Worm (Caenorhabditis elegans) whole organism, L2 larva: ENCODE data around the gene ZK177.11.

Experiments
- C34F6.9 ChIP-seq: fragments of 150-350 bp; optimal IDR thresholded peaks from 2 replicates; lab custom pipeline; 2014; ENCODE audit warnings: missing biosample characterization, missing genetic modification characterization
- R02D3.7 ChIP-seq: fragments of 150-350 bp; optimal IDR thresholded peaks from 2 replicates; lab custom pipeline; 2014; ENCODE audit warnings: missing biosample characterization, missing genetic modification characterization
- Y55F3AM.14 ChIP-seq: fragments of 200-800 bp; sonication (Bioruptor generic); optimal IDR thresholded peaks from 2 replicates; lab custom pipeline; 2018; ENCODE audit warnings: mild to moderate bottlenecking, missing genetic modification characterization, missing compliant biosample characterization
- alr-1 ChIP-seq: fragments of 150-350 bp; optimal IDR thresholded peaks from 2 replicates; lab custom pipeline; 2014; ENCODE audit warnings: missing biosample characterization, missing genetic modification characterization
- aly-2 ChIP-seq: fragments of 150-350 bp; optimal IDR thresholded peaks from 2 replicates; lab custom pipeline; 2014; ENCODE audit warnings: missing biosample characterization, missing genetic modification characterization
- ama-1 ChIP-seq: fragments of 150-350 bp; optimal IDR thresholded peaks from 2 replicates; lab custom pipeline; 2018; ENCODE audit warnings: inconsistent platforms
- blmp-1 ChIP-seq: sonication (generic microtip); optimal IDR thresholded peaks from 2 replicates; lab custom pipeline; 2017; ENCODE audit warnings: missing genetic modification characterization, mild to moderate bottlenecking, missing compliant biosample characterization, antibody characterized with exemption, moderate library complexity; ENCODE audit not compliant: insufficient read depth
- ceh-16 ChIP-seq: fragments of 150-350 bp; optimal IDR thresholded peaks from 2 replicates; lab custom pipeline; 2014; ENCODE audit warnings: missing biosample characterization, missing genetic modification characterization
- ceh-82 ChIP-seq: fragments of 150-350 bp; optimal IDR thresholded peaks from 2 replicates; lab custom pipeline; 2014; ENCODE audit warnings: missing biosample characterization, missing genetic modification characterization
- dmd-4 ChIP-seq: sonication (generic microtip); optimal IDR thresholded peaks from 2 replicates; lab custom pipeline; 2017; ENCODE audit warnings: missing biosample characterization, missing genetic modification characterization
- elt-1 ChIP-seq: fragments of 150-350 bp; optimal IDR thresholded peaks from 2 replicates; lab custom pipeline; 2014; ENCODE audit warnings: missing biosample characterization, missing genetic modification characterization
- elt-3 ChIP-seq: sonication (generic microtip); optimal IDR thresholded peaks from 2 replicates; lab custom pipeline; 2017; ENCODE audit warnings: missing biosample characterization, missing genetic modification characterization
- fos-1 ChIP-seq: fragments of 150-350 bp; optimal IDR thresholded peaks from 2 replicates; lab custom pipeline; 2014; ENCODE audit warnings: missing biosample characterization, missing genetic modification characterization
- gmeb-1 ChIP-seq: fragments of 150-350 bp; optimal IDR thresholded peaks from 2 replicates; lab custom pipeline; 2014; ENCODE audit warnings: missing biosample characterization, missing genetic modification characterization
- lin-11 ChIP-seq: fragments of 150-350 bp; sonication (generic microtip); optimal IDR thresholded peaks from 2 replicates; lab custom pipeline; 2014; ENCODE audit warnings: missing biosample characterization, missing genetic modification characterization, inconsistent platforms, mixed read lengths
- lin-13 ChIP-seq: fragments of 150-350 bp; optimal IDR thresholded peaks from 2 replicates; lab custom pipeline; 2014; ENCODE audit warnings: missing biosample characterization, missing genetic modification reagents, missing genetic modification characterization
- lsy-2 ChIP-seq, 2 experiments: fragments of 150-350 bp in 1 of 2; sonication (generic microtip) in 1 of 2; optimal IDR thresholded peaks; 2 replicates each; lab custom pipeline; 2014 to 2017; ENCODE audit warnings: missing biosample characterization in 2 of 2, missing genetic modification characterization in 2 of 2
- mab-5 ChIP-seq: fragments of 150-350 bp; optimal IDR thresholded peaks from 2 replicates; lab custom pipeline; 2014; ENCODE audit warnings: missing biosample characterization, missing genetic modification characterization
- nhr-10 ChIP-seq: sonication (generic microtip); optimal IDR thresholded peaks from 2 replicates; lab custom pipeline; 2017; ENCODE audit warnings: missing biosample characterization, missing genetic modification characterization
- nhr-11 ChIP-seq: fragments of 150-350 bp; optimal IDR thresholded peaks from 2 replicates; lab custom pipeline; 2014; ENCODE audit warnings: missing biosample characterization, missing genetic modification characterization
- nhr-12 ChIP-seq: fragments of 150-350 bp; optimal IDR thresholded peaks from 2 replicates; lab custom pipeline; 2014; ENCODE audit warnings: missing biosample characterization, missing genetic modification characterization
- nhr-129 ChIP-seq: fragments of 150-350 bp; optimal IDR thresholded peaks from 2 replicates; lab custom pipeline; 2014; ENCODE audit warnings: missing biosample characterization, missing genetic modification characterization
- nhr-21 ChIP-seq: fragments of 150-350 bp; optimal IDR thresholded peaks from 2 replicates; lab custom pipeline; 2014; ENCODE audit warnings: missing biosample characterization, missing genetic modification characterization
- nhr-23 ChIP-seq: fragments of 150-350 bp; optimal IDR thresholded peaks from 2 replicates; lab custom pipeline; 2014; ENCODE audit warnings: missing biosample characterization, missing genetic modification reagents, missing genetic modification characterization
- nhr-237 ChIP-seq: fragments of 150-350 bp; optimal IDR thresholded peaks from 2 replicates; lab custom pipeline; 2014; ENCODE audit warnings: missing biosample characterization, missing genetic modification characterization
- nhr-25 ChIP-seq: fragments of 150-350 bp; sonication (generic microtip); optimal IDR thresholded peaks from 3 replicates; lab custom pipeline; 2014; ENCODE audit warnings: missing biosample characterization, missing genetic modification characterization
- nhr-77 ChIP-seq: fragments of 150-350 bp; optimal IDR thresholded peaks from 2 replicates; lab custom pipeline; 2014; ENCODE audit warnings: missing biosample characterization, missing genetic modification characterization
- peb-1 ChIP-seq: fragments of 150-350 bp; optimal IDR thresholded peaks from 2 replicates; lab custom pipeline; 2014; ENCODE audit warnings: missing biosample characterization, missing genetic modification characterization
- sem-4 ChIP-seq: fragments of 150-350 bp; optimal IDR thresholded peaks from 2 replicates; lab custom pipeline; 2014; ENCODE audit warnings: missing biosample characterization, missing genetic modification reagents, missing genetic modification characterization
- skn-1 ChIP-seq: sonication (generic microtip); optimal IDR thresholded peaks from 2 replicates; lab custom pipeline; 2017; ENCODE audit warnings: missing biosample characterization, missing genetic modification characterization
- sma-3 ChIP-seq: sonication (generic microtip); optimal IDR thresholded peaks from 2 replicates; lab custom pipeline; 2016; ENCODE audit warnings: missing genetic modification reagents, missing genetic modification characterization, missing compliant biosample characterization
- sma-9 ChIP-seq, 2 experiments: fragments of 150-350 bp in 1 of 2; sonication (generic microtip) in 1 of 2; optimal IDR thresholded peaks; 2 replicates each; lab custom pipeline; 2014 to 2016; ENCODE audit warnings: missing genetic modification characterization in 2 of 2, mild to moderate bottlenecking in 1 of 2, missing biosample characterization in 1 of 2, missing compliant biosample characterization in 1 of 2, missing genetic modification reagents in 1 of 2, moderate library complexity in 1 of 2
- unc-39 ChIP-seq: fragments of 150-350 bp; optimal IDR thresholded peaks from 2 replicates; lab custom pipeline; 2014; ENCODE audit warnings: missing biosample characterization, missing genetic modification characterization
- unc-55 ChIP-seq: fragments of 150-350 bp; sonication (generic microtip); optimal IDR thresholded peaks from 3 replicates; lab custom pipeline; 2014; ENCODE audit warnings: missing biosample characterization, missing genetic modification reagents, missing genetic modification characterization
- unc-62 ChIP-seq: fragments of 150-350 bp; optimal IDR thresholded peaks from 2 replicates; lab custom pipeline; 2014; ENCODE audit warnings: missing biosample characterization, missing genetic modification reagents, missing genetic modification characterization
- zag-1 ChIP-seq: fragments of 150-350 bp; optimal IDR thresholded peaks from 2 replicates; lab custom pipeline; 2014; ENCODE audit warnings: missing biosample characterization, missing genetic modification characterization
- ztf-1 ChIP-seq: fragments of 200-800 bp; sonication (Bioruptor generic); conservative IDR thresholded peaks from 2 replicates; pipeline ENCODE4 v1.3.6; 2022; ENCODE audit warnings: missing genetic modification characterization, missing compliant biosample characterization
- ztf-4 ChIP-seq: fragments of 150-350 bp; optimal IDR thresholded peaks from 2 replicates; lab custom pipeline; 2014; ENCODE audit warnings: missing biosample characterization, missing genetic modification characterization

ZK177.11 gene

ce11 chrII:5518055-5518454 lies 4.7 kb upstream of the ZK177.11 start:
- no peak for TF ChIP-seq lin-11 (tag; lab: Kevin White, UChicago)
- no peak for TF ChIP-seq zag-1
- TF ChIP-seq ceh-82 (tag; lab: Kevin White, UChicago): no peak
- no peak for TF ChIP-seq unc-39 (tag; lab: Kevin White, UChicago)
- TF ChIP-seq ztf-4: no peak
- TF ChIP-seq fos-1: no peak
- TF ChIP-seq skn-1 (tag; lab: Kevin White, UChicago): no peak
- no peak for TF ChIP-seq nhr-10 (tag; lab: Kevin White, UChicago)
- TF ChIP-seq nhr-77: no peak
- no peak for TF ChIP-seq sma-3 (GFP tag; lab: Kevin White, UChicago)
- TF ChIP-seq Y55F3AM.14 (GFP tag; lab: Kevin White, UChicago): no peak
- TF ChIP-seq nhr-11 (tag; lab: Kevin White, UChicago): no peak
- TF ChIP-seq ztf-1 (GFP tag; lab: Robert Waterston, UW): no peak
- no peak for TF ChIP-seq R02D3.7 (tag; lab: Kevin White, UChicago)
- no peak for TF ChIP-seq peb-1 (tag; lab: Kevin White, UChicago)
- TF ChIP-seq blmp-1: no peak

ce11 chrII:5518910-5519309 lies 3.8 kb upstream of the ZK177.11 start, which contains the start of gene ZK177.2:
Gene ZK177.2, plus strand, starts transcription at chrII:5519210.
- TF ChIP-seq mab-5: no peak
- no peak for TF ChIP-seq ama-1
- no peak for TF ChIP-seq elt-1 (tag; lab: Kevin White, UChicago)
- TF ChIP-seq blmp-1: no peak
- no peak for TF ChIP-seq dmd-4 (tag; lab: Kevin White, UChicago)
- TF ChIP-seq aly-2: no peak
- no peak for TF ChIP-seq fos-1
- TF ChIP-seq ztf-4: no peak
- no peak for TF ChIP-seq unc-55
- no peak for TF ChIP-seq lin-11 (tag; lab: Kevin White, UChicago)
- no peak for TF ChIP-seq sem-4 (tag; lab: Kevin White, UChicago)
- TF ChIP-seq nhr-237 (tag; lab: Kevin White, UChicago): no peak
- no peak for TF ChIP-seq skn-1 (tag; lab: Kevin White, UChicago)
- TF ChIP-seq C34F6.9: no peak
- no peak for TF ChIP-seq peb-1 (tag; lab: Kevin White, UChicago)
- TF ChIP-seq unc-39 (tag; lab: Kevin White, UChicago): no peak
- no peak for TF ChIP-seq ceh-82 (tag; lab: Kevin White, UChicago)
- no peak for TF ChIP-seq nhr-23 (tag; lab: Kevin White, UChicago)

ce11 chrII:5521411-5521810 lies 1.3 kb upstream of the ZK177.11 start, which contains the start of gene ZK177.12:
Gene ZK177.12, plus strand, starts transcription at chrII:5521711.
- no peak for TF ChIP-seq nhr-12 (tag; lab: Kevin White, UChicago)
- TF ChIP-seq Y55F3AM.14 (GFP tag; lab: Kevin White, UChicago): no peak
- no peak for TF ChIP-seq ceh-16
- TF ChIP-seq elt-1 (tag; lab: Kevin White, UChicago): no peak
- TF ChIP-seq nhr-21 (tag; lab: Kevin White, UChicago): no peak
- TF ChIP-seq alr-1: no peak
- no peak for TF ChIP-seq nhr-11 (tag; lab: Kevin White, UChicago)
- TF ChIP-seq zag-1: no peak
- no peak for TF ChIP-seq sma-9 (GFP tag; optimal IDR thresholded peaks at IDR 0.05; lab: Kevin White, UChicago)
- no peak for TF ChIP-seq sma-9 (tag; optimal IDR thresholded peaks at IDR 0.05; lab: Kevin White, UChicago)
- TF ChIP-seq ztf-4: no peak
- TF ChIP-seq nhr-10 (tag; lab: Kevin White, UChicago): no peak
- no peak for TF ChIP-seq nhr-77
- no peak for TF ChIP-seq sma-3 (GFP tag; lab: Kevin White, UChicago)
- no peak for TF ChIP-seq gmeb-1 (tag; lab: Kevin White, UChicago)
- no peak for TF ChIP-seq lin-13 (GFP tag; lab: Kevin White, UChicago)
- TF ChIP-seq ama-1: no peak
- no peak for TF ChIP-seq peb-1 (tag; lab: Kevin White, UChicago)
- no peak for TF ChIP-seq blmp-1
- TF ChIP-seq nhr-25: no peak
- TF ChIP-seq elt-3: no peak

- TF ChIP-seq nhr-129 (tag; lab: Kevin White, UChicago): no peak
- TF ChIP-seq nhr-25: no peak
- no peak for TF ChIP-seq nhr-11 (tag; lab: Kevin White, UChicago)
- no peak for TF ChIP-seq unc-62
- TF ChIP-seq fos-1: no peak
- no peak for TF ChIP-seq peb-1 (tag; lab: Kevin White, UChicago)
- no peak for TF ChIP-seq ama-1
- no peak for TF ChIP-seq R02D3.7 (tag; lab: Kevin White, UChicago)
- no peak for TF ChIP-seq nhr-237 (tag; lab: Kevin White, UChicago)
- no peak for TF ChIP-seq lsy-2 (tag; optimal IDR thresholded peaks at IDR 0.05; lab: Kevin White, UChicago)
- no peak for TF ChIP-seq nhr-21 (tag; lab: Kevin White, UChicago)
- no peak for TF ChIP-seq aly-2
- no peak for TF ChIP-seq lin-13 (GFP tag; lab: Kevin White, UChicago)
- no peak for TF ChIP-seq ztf-4
- TF ChIP-seq unc-55: no peak
Measured at ce11 chrII:5525297-5525696, 2.6 kb downstream of the ZK177.11 start, which contains the start of gene tbx-35. Gene tbx-35, minus strand, starts transcription at chrII:5525397.
